Worm (Caenorhabditis elegans): ENCODE measurements around the gene ZK686.6.

DNA sequence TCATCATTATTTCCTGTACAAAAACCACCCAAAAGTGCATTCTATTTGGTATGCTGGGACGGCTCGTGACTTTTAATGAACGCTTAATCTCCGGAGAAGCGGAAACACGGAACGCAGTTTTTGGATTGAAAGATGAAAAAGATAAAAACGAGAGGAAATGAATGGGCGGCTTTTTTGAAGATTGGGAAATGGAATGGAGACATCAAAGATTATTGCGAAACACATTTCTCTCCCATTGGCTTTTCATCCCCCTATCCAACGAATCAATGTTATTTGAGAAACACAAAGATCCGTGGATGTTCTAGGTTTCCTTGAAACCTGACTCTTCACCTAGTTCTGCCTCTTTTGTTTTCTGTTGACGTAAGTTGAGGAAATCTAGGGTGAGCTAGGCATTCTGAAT, 48.4 kb downstream of the ZK686.6 start:
- TF ChIP-seq egl-27 (tag; optimal IDR thresholded peaks at IDR 0.05): no peak
- no peak for TF ChIP-seq snpc-4 (tag; optimal IDR thresholded peaks at IDR 0.05)
- no peak for TF ChIP-seq aly-2 (tag; optimal IDR thresholded peaks at IDR 0.05)
- no peak for TF ChIP-seq ceh-20 (GFP tag; IDR thresholded peaks at IDR 0.05)
- peak in 1 of 2 experiments; percentile 24 for TF ChIP-seq lsy-2 (tag; optimal IDR thresholded peaks at IDR 0.05)

All from whole organism, L4 larva.